Worm (Caenorhabditis elegans) whole organism, L4 larva: ENCODE measurements around the gene K07F5.16.
A peak's percentile ranks its signal among the peaks of the same experiment; 100 is the strongest.
"Not testable (repeated sequence)": the region's sequence is repeated elsewhere in the genome, so short reads cannot be mapped to it uniquely, and the experiment has no call there.

ENCODE experiments used
- D1046.2 ChIP-seq: fragments of 200-800 bp; sonication (Bioruptor generic); IDR thresholded peaks from 2 replicates; pipeline ENCODE4 v1.3.6; 2022; ENCODE audit warnings: missing genetic modification characterization, missing compliant biosample characterization
- F26F4.8 ChIP-seq: fragments of 200-800 bp; sonication (Bioruptor generic); conservative IDR thresholded peaks from 2 replicates; pipeline ENCODE4 v1.3.6; 2022; ENCODE audit warnings: missing genetic modification characterization, missing compliant biosample characterization
- R02D3.7 ChIP-seq: fragments of 150-350 bp; sonication (generic microtip); optimal IDR thresholded peaks from 3 replicates; lab custom pipeline; 2014; ENCODE audit warnings: missing biosample characterization, missing genetic modification characterization
- Y105C5A.15 ChIP-seq: fragments of 200-800 bp; sonication (Bioruptor generic); IDR thresholded peaks from 2 replicates; pipeline ENCODE4 v1.3.6; 2022; ENCODE audit warnings: missing genetic modification characterization, missing compliant biosample characterization
- aha-1 ChIP-seq: fragments of 150-350 bp; peaks from one replicate; lab custom pipeline; 2014; ENCODE audit warnings: missing biosample characterization, missing genetic modification characterization
- ama-1 ChIP-seq: fragments of 150-350 bp; optimal IDR thresholded peaks from 2 replicates; lab custom pipeline; 2014; ENCODE audit warnings: inconsistent platforms, mixed read lengths
- attf-4 ChIP-seq: sonication (generic microtip); optimal IDR thresholded peaks from 3 replicates; lab custom pipeline; 2017; ENCODE audit warnings: missing biosample characterization, missing genetic modification characterization
- ceh-28 ChIP-seq: fragments of 150-350 bp; optimal IDR thresholded peaks from 2 replicates; lab custom pipeline; 2014; ENCODE audit warnings: missing biosample characterization, missing genetic modification reagents, missing genetic modification characterization
- ceh-62 ChIP-seq: sonication (generic microtip); optimal IDR thresholded peaks from 2 replicates; lab custom pipeline; 2017; ENCODE audit warnings: missing biosample characterization, missing genetic modification characterization
- ceh-82 ChIP-seq: sonication (generic microtip); optimal IDR thresholded peaks from 2 replicates; lab custom pipeline; 2017; ENCODE audit warnings: missing biosample characterization, missing genetic modification characterization
- ces-1 ChIP-seq: fragments of 150-350 bp; sonication (generic microtip); optimal IDR thresholded peaks from 4 replicates; lab custom pipeline; 2014; ENCODE audit warnings: missing biosample characterization, missing genetic modification reagents, missing genetic modification characterization
- ctbp-1 ChIP-seq: fragments of 200-800 bp; sonication (Bioruptor generic); IDR thresholded peaks from 2 replicates; pipeline ENCODE4 v1.3.6; 2022; ENCODE audit warnings: missing genetic modification reagents, missing genetic modification characterization, missing compliant biosample characterization
- daf-16 ChIP-seq, 3 experiments: sonication (generic microtip); optimal IDR thresholded peaks; 2 replicates each; lab custom pipeline; 2016 to 2017; ENCODE audit warnings: missing genetic modification characterization in 3 of 3, missing genetic modification reagents in 3 of 3, mild to moderate bottlenecking in 2 of 3, missing compliant biosample characterization in 2 of 3, missing biosample characterization in 1 of 3, moderate library complexity in 1 of 3
- daf-19 ChIP-seq: fragments of 200-800 bp; sonication (Bioruptor generic); conservative IDR thresholded peaks from 2 replicates; pipeline ENCODE4 v1.3.6; 2022; ENCODE audit warnings: missing genetic modification characterization, missing compliant biosample characterization
- dmd-6 ChIP-seq: fragments of 200-800 bp; sonication (Bioruptor generic); IDR thresholded peaks from 2 replicates; pipeline ENCODE4 v1.3.6; 2022; ENCODE audit warnings: missing genetic modification reagents, missing genetic modification characterization, missing compliant biosample characterization
- fkh-10 ChIP-seq: fragments of 150-350 bp; optimal IDR thresholded peaks from 2 replicates; lab custom pipeline; 2014; ENCODE audit warnings: missing biosample characterization, missing genetic modification reagents, missing genetic modification characterization
- hlh-11 ChIP-seq: fragments of 200-800 bp; sonication (Bioruptor generic); optimal IDR thresholded peaks from 2 replicates; lab custom pipeline; 2018; ENCODE audit warnings: mild to moderate bottlenecking, missing genetic modification characterization, missing compliant biosample characterization
- hlh-30 ChIP-seq: sonication (generic microtip); optimal IDR thresholded peaks from 2 replicates; lab custom pipeline; 2017; ENCODE audit warnings: antibody characterized with exemption, mild to moderate bottlenecking, missing genetic modification characterization, missing compliant biosample characterization; ENCODE audit not compliant: insufficient read depth
- lim-7 ChIP-seq: fragments of 200-800 bp; sonication (Bioruptor generic); IDR thresholded peaks from 2 replicates; pipeline ENCODE4 v1.3.6; 2022; ENCODE audit warnings: missing genetic modification characterization, missing compliant biosample characterization
- lin-1 ChIP-seq: fragments of 200-800 bp; sonication (Bioruptor generic); IDR thresholded peaks from 2 replicates; pipeline ENCODE4 v1.3.6; 2022; ENCODE audit warnings: missing genetic modification reagents, missing genetic modification characterization, missing compliant biosample characterization
- lin-38 ChIP-seq: fragments of 200-800 bp; sonication (Bioruptor generic); IDR thresholded peaks from 2 replicates; pipeline ENCODE4 v1.3.6; 2022; ENCODE audit warnings: missing genetic modification reagents, missing genetic modification characterization, missing compliant biosample characterization
- madf-9 ChIP-seq: fragments of 200-800 bp; sonication (Bioruptor generic); conservative IDR thresholded peaks from 2 replicates; pipeline ENCODE4 v1.3.6; 2022; ENCODE audit warnings: missing genetic modification reagents, missing genetic modification characterization, missing compliant biosample characterization
- mdt-29 ChIP-seq: fragments of 200-800 bp; sonication (Bioruptor generic); IDR thresholded peaks from 2 replicates; pipeline ENCODE4 v1.3.6; 2022; ENCODE audit warnings: missing genetic modification reagents, missing genetic modification characterization, missing compliant biosample characterization
- mes-2 ChIP-seq: sonication (generic microtip); optimal IDR thresholded peaks from 2 replicates; lab custom pipeline; 2016; ENCODE audit warnings: missing genotype, mild to moderate bottlenecking, missing genetic modification characterization, missing compliant biosample characterization; ENCODE audit not compliant: poor library complexity, severe bottlenecking
- mxl-2 ChIP-seq: fragments of 200-800 bp; sonication (Bioruptor generic); conservative IDR thresholded peaks from 2 replicates; pipeline ENCODE4 v1.3.6; 2022; ENCODE audit warnings: missing genetic modification reagents, missing genetic modification characterization, missing compliant biosample characterization
- mxl-3 ChIP-seq: fragments of 200-800 bp; sonication (Bioruptor generic); optimal IDR thresholded peaks from 2 replicates; lab custom pipeline; 2018; ENCODE audit warnings: mild to moderate bottlenecking, missing genetic modification characterization, missing compliant biosample characterization
- nhr-237 ChIP-seq: sonication (generic microtip); optimal IDR thresholded peaks from 2 replicates; lab custom pipeline; 2017; ENCODE audit warnings: missing biosample characterization, missing genetic modification characterization
- nhr-25 ChIP-seq: sonication (generic microtip); optimal IDR thresholded peaks from 2 replicates; lab custom pipeline; 2017; ENCODE audit warnings: missing genetic modification characterization, mild to moderate bottlenecking, missing compliant biosample characterization, antibody characterized with exemption, moderate library complexity, borderline replicate concordance; ENCODE audit not compliant: insufficient read depth
- nhr-41 ChIP-seq: fragments of 200-800 bp; sonication (Bioruptor generic); IDR thresholded peaks from 2 replicates; pipeline ENCODE4 v1.3.6; 2022; ENCODE audit warnings: missing genetic modification reagents, missing genetic modification characterization, missing compliant biosample characterization
- nhr-48 ChIP-seq: sonication (generic microtip); optimal IDR thresholded peaks from 2 replicates; lab custom pipeline; 2016; ENCODE audit warnings: mild to moderate bottlenecking, missing genetic modification characterization, missing compliant biosample characterization
- pha-4 ChIP-seq, 2 experiments: fragments of 150-350 bp in 1 of 2; fragments of 200-800 bp in 1 of 2; sonication (Bioruptor generic) in 1 of 2; IDR thresholded peaks in 1 of 2; optimal IDR thresholded peaks in 1 of 2; 2 replicates each; pipeline versions ENCODE4 v1.3.6 to Lab custom; 2014 to 2022; ENCODE audit warnings: missing genetic modification characterization in 2 of 2, missing genetic modification reagents in 2 of 2, missing biosample characterization in 1 of 2, missing compliant biosample characterization in 1 of 2
- set-16 ChIP-seq: fragments of 200-800 bp; sonication (Bioruptor generic); IDR thresholded peaks from 2 replicates; pipeline ENCODE4 v1.3.6; 2022; ENCODE audit warnings: missing genetic modification reagents, missing genetic modification characterization, missing compliant biosample characterization
- skn-1 ChIP-seq: fragments of 150-350 bp; optimal IDR thresholded peaks from 2 replicates; lab custom pipeline; 2014; ENCODE audit warnings: missing biosample characterization, missing genetic modification characterization
- spr-1 ChIP-seq: sonication (generic microtip); optimal IDR thresholded peaks from 2 replicates; lab custom pipeline; 2016; ENCODE audit warnings: mild to moderate bottlenecking, missing genetic modification characterization, missing compliant biosample characterization
- tra-1 ChIP-seq: fragments of 200-800 bp; sonication (Bioruptor generic); IDR thresholded peaks from 2 replicates; pipeline ENCODE4 v1.3.6; 2022; ENCODE audit warnings: missing genetic modification reagents, missing genetic modification characterization, missing compliant biosample characterization
- zag-1 ChIP-seq: fragments of 150-350 bp; optimal IDR thresholded peaks from 2 replicates; lab custom pipeline; 2014; ENCODE audit warnings: missing biosample characterization, missing genetic modification characterization
- zip-2 ChIP-seq: fragments of 150-350 bp; optimal IDR thresholded peaks from 2 replicates; lab custom pipeline; 2014; ENCODE audit warnings: missing biosample characterization, missing genetic modification characterization

The K07F5.16 gene

DNA sequence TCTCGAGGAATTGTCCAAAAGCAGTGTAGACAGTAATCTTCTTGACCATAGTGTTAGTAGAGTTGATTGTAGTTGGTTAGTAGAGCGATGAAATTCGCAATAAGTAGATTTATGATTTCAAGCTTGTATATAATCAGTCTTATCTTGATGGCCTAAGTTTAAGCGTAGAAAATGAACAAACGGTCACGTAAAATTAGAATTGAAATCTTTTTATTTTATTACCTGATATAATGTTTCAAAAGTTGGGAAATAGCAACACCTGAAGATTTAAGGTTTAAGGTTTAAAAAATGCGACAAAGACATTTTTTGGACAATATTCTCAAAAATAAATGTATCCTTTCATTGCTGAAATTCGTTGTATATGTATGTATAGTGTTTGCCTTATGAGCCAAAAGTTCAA lies 29.7 kb downstream of the K07F5.16 start, which contains the start of gene sss-1:
Gene sss-1 (minus strand): TSS at position 101 of the 400 bp plus-strand sequence.
- TF ChIP-seq nhr-48 (tag; lab: Kevin White, UChicago); ceh-62 (tag; lab: Kevin White, UChicago); ctbp-1 (GFP tag; lab: Robert Waterston, UW): not testable (repeated sequence)

DNA sequence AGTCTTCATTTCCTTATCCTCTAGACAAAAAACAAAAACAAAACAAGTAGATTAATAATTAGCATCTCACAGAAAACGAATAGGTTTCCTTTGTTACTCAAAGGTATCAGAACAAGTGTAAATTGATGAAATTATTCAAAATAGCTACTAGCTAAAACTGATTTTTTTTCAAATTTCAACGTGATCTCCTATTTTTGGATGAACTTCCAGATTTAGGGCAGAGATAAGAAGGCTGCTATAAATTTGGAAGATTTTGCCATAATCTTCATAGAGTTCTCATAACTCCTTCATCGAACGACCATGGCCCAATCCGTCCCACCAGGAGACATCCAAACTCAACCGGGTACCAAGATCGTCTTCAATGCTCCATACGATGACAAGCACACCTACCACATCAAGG lies 30.4 kb downstream of the K07F5.16 start, which contains the start of gene msp-77:
Gene msp-77 (plus strand): TSS at position 301 of the 400 bp plus-strand sequence.
- 0 out of 2 replicates have a peak, but pooled peaks have one; percentile 57 for TF ChIP-seq F26F4.8 (GFP tag; lab: Robert Waterston, UW)

ce11 chrIV:9895088-9895487 lies 31.2 kb downstream of the K07F5.16 start, which contains the start of gene ssp-32:
Gene ssp-32, plus strand, starts transcription at chrIV:9895388.
- no peak for TF ChIP-seq attf-4 (tag; lab: Kevin White, UChicago)
- TF ChIP-seq pha-4 (GFP tag; IDR thresholded peaks at IDR 0.05; lab: Robert Waterston, UW) = no peak
- TF ChIP-seq pha-4 (tag; optimal IDR thresholded peaks at IDR 0.05; lab: Kevin White, UChicago) = no peak
- TF ChIP-seq tra-1 = no peak
- TF ChIP-seq lin-38 = no peak

ce11 chrIV:9898712-9899111 lies 34.8 kb downstream of the K07F5.16 start, which contains the start of gene tbc-3:
Gene tbc-3, plus strand, starts transcription at chrIV:9899012.
- TF ChIP-seq aha-1 (tag; lab: Kevin White, UChicago) = peak; percentile 58
- TF ChIP-seq zip-2 (tag; lab: Kevin White, UChicago) = no peak
- TF ChIP-seq dmd-6 (GFP tag; lab: Robert Waterston, UW) = 0 out of 2 replicates have a peak, but pooled peaks have one; percentile 4
- TF ChIP-seq skn-1 (tag; lab: Kevin White, UChicago) = no peak
- TF ChIP-seq daf-16 (GFP tag; optimal IDR thresholded peaks at IDR 0.05; lab: Kevin White, UChicago) = no peak
- TF ChIP-seq daf-16 (tag; optimal IDR thresholded peaks at IDR 0.05; lab: Kevin White, UChicago) = no peak
- no peak for TF ChIP-seq lin-1 (GFP tag; lab: Robert Waterston, UW)

DNA sequence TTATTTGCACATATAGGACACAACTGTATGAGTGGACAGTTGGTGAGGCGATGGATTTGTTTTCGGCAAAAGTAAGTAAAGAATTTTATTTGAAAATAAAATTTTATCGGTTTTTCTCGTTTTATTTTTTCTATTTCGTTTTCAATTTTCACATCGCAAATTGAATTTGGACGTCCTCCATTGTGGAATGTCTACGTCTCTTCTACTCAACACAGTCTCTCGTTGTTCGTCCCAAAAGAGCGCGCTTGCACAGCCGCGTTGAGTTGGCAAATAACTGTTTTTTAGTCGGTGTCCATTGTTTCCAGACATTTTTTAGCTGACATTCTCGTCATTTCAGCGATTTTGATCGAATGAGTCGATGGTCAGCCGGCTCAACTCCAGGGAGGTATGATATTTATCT lies 35.3 kb downstream of the K07F5.16 start:
- TF ChIP-seq Y105C5A.15 (no peak), spr-1 (tag; lab: Kevin White, UChicago) (no peak), ces-1 (GFP tag; lab: Kevin White, UChicago) (peak; percentile 61), lim-7 (GFP tag; lab: Robert Waterston, UW) (no peak), mes-2 (peak; percentile 65), mxl-2 (GFP tag; lab: Robert Waterston, UW) (no peak), dmd-6 (GFP tag; lab: Robert Waterston, UW) (0 out of 2 replicates have a peak, but pooled peaks have one; percentile 5), D1046.2 (GFP tag; lab: Robert Waterston, UW) (no peak), fkh-10 (GFP tag; lab: Kevin White, UChicago) (peak; percentile 25), lin-1 (GFP tag; lab: Robert Waterston, UW) (no peak), daf-19 (GFP tag; lab: Robert Waterston, UW) (no peak), mdt-29 (no peak), ceh-28 (tag; lab: Kevin White, UChicago) (no peak)
- TF ChIP-seq, all 104 proteins: peak for 4

DNA sequence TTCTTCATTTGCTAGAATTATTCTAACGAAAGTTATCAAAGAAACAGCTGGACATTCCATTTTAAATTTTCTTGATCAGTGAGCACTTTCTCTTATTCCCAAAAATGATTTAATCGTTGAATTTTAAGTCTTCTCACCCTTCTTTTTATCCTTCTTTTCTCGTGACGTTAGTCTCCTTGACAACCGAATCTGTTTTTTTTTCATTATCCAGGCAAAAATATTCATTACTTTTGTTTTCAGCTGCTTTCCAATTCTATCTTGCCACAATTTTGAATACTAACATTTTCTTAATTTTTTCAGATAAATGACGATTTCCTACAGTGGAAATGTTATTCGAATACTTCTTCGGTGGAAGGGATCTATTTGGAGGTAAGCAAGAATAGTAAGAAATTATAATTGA lies 39.7 kb downstream of the K07F5.16 start, which contains the start of gene best-13:
Gene best-13 (plus strand): TSS at position 301 of the 400 bp plus-strand sequence.
- TF ChIP-seq madf-9 (GFP tag; lab: Robert Waterston, UW) (no peak), R02D3.7 (no peak), pha-4 (GFP tag; IDR thresholded peaks at IDR 0.05; lab: Robert Waterston, UW) (no peak), pha-4 (tag; optimal IDR thresholded peaks at IDR 0.05; lab: Kevin White, UChicago) (no peak)

DNA sequence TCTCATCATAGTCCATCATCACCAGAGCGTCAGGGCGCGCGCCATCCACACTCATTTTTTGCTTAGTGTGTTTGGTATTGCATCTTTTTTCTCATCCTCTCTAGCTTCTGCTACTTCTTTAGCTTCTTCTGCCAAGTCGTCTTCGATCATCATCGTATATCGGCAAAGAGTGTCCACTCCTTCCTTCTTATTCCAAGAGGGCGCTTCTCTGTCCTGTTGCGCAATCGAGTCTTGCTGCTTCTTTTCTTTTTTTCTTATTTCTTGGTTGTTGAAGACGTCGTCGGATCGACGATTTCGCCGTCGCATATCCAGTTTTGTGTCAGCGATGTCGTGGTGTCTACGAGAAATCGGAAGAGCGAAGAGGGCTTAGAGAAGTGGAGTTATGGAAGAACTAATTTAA lies 49.1 kb downstream of the K07F5.16 start:
- TF ChIP-seq zip-2 (tag; lab: Kevin White, UChicago) (no peak), daf-19 (GFP tag; lab: Robert Waterston, UW) (no peak), nhr-41 (GFP tag; lab: Robert Waterston, UW) (no peak), nhr-237 (tag; lab: Kevin White, UChicago) (no peak), mxl-3 (GFP tag; lab: Kevin White, UChicago) (peak; percentile 54), hlh-30 (tag; lab: Kevin White, UChicago) (no peak), ceh-82 (no peak), hlh-11 (tag; lab: Kevin White, UChicago) (peak; percentile 58), zag-1 (tag; lab: Kevin White, UChicago) (no peak), Y105C5A.15 (no peak), set-16 (GFP tag; lab: Robert Waterston, UW) (no peak), ama-1 (lab: Kevin White, UChicago) (no peak), nhr-25 (tag; lab: Kevin White, UChicago) (no peak), mxl-2 (GFP tag; lab: Robert Waterston, UW) (no peak), aha-1 (tag; lab: Kevin White, UChicago) (peak; percentile 21)
